Fruit fly (Drosophila melanogaster) whole organism, pupa: Measurements from ENCODE around the gene Unr.

Experiments used
- CG12605 ChIP-seq: fragments of 200-800 bp; sonication (Bioruptor generic); IDR thresholded peaks from 2 replicates; pipeline ENCODE4 v1.3.6; 2022; ENCODE audit warnings: missing biosample characterization, missing genetic modification characterization
- CG14655 ChIP-seq: fragments of 200-800 bp; sonication (Bioruptor generic); optimal IDR thresholded peaks from 3 replicates; lab custom pipeline; 2017; ENCODE audit warnings: mild to moderate bottlenecking, missing biosample characterization, missing genetic modification reagents, missing genetic modification characterization
- CG15710 ChIP-seq: fragments of 200-800 bp; sonication (Bioruptor generic); optimal IDR thresholded peaks from 2 replicates; lab custom pipeline; 2018; ENCODE audit warnings: missing biosample characterization, mild to moderate bottlenecking, missing genetic modification characterization, moderate library complexity
- CG34367 ChIP-seq: fragments of 200-800 bp; sonication (Bioruptor generic); optimal IDR thresholded peaks from 2 replicates; lab custom pipeline; 2018; ENCODE audit warnings: missing biosample characterization, mild to moderate bottlenecking, missing genetic modification characterization
- CG8159 ChIP-seq: fragments of 200-800 bp; sonication (Bioruptor generic); optimal IDR thresholded peaks from 3 replicates; lab custom pipeline; 2018; ENCODE audit warnings: missing biosample characterization, mild to moderate bottlenecking, missing genetic modification characterization, moderate library complexity
- CG9948 ChIP-seq: fragments of 200-800 bp; sonication (Bioruptor generic); optimal IDR thresholded peaks from 2 replicates; lab custom pipeline; 2018; ENCODE audit warnings: missing biosample characterization, mild to moderate bottlenecking, missing genetic modification characterization, moderate library complexity
- Pif1A ChIP-seq: fragments of 200-800 bp; sonication (Bioruptor generic); optimal IDR thresholded peaks from 3 replicates; lab custom pipeline; 2016; ENCODE audit warnings: missing biosample characterization, missing genetic modification characterization

DNA sequence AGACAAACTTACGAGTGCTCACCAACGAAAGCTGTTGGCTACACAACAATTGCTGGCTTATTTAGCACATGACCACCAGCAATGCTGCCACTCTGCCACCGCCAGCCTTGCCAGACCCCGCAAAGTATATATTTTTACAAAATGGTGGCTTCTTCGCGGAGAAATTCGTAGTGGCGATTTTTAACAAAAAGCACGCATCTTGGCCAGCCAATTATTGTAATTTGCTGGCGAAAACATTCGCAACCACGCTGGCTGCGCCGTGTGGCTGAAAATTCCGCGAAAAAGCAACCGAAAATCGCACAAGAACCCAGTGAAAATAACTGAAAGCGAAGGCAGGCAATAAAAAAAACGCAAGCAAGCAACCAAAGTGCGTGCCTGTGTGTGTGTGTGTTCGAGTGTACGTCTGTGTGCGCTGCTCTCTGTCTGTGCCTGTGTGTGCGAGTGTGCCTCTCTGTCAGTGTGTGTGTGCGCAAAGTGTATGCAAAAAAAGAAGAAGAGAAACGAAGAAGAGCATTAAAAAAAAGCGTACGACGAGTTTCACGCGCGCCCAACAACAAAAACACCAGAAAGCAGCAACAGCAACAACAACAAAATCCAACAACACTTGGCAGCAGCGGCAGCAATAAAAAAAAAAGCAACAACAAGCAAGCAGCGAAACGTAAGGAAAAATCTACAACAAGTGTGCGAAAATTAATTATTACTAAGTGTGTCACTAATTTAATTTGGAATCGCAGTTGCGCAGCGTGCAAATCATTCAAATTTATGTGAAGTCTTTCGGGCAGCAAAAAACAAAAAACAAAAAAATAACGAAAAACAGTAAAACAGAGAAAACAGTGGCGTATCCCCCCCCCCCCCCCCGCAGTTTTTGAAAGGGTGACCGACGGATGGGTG lies 7.9 kb upstream of the Unr start, which contains the start of gene Gug:
- TF ChIP-seq CG8159 (tag; lab: Kevin White, UChicago) (peak; percentile 93), Pif1A (peak; percentile 97), CG9948 (tag; lab: Kevin White, UChicago) (peak; percentile 89), CG12605 (GFP tag; lab: Robert Waterston, UW) (peak; percentile 99), CG15710 (tag; lab: Kevin White, UChicago) (peak; percentile 95), CG34367 (tag; lab: Kevin White, UChicago) (peak; percentile 99), CG14655 (GFP tag; lab: Kevin White, UChicago) (peak; percentile 97)
